Fruit fly (Drosophila melanogaster): Measurements from ENCODE around the gene Npc2c.

Gene Npc2c

DNA sequence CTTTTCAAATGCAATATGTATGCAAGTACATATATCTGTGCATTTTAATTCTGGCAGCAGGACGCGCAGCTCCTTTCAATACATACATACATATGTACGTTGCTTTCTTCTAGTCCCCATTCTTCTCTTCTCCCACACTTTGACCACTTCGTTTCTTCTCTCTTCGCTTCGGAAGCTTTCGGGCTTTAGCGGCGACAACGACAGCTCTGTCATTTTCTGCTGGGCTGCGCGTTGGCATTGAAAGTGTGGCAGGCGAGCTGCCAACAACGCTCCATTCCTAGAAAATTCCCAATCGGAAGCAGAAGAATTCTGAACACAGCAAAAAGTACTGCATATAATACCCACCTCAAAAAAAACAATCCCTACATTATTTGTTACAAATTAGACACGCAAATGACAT is 23.0 kb downstream of the Npc2c start:
- 0 out of 3 replicates have a peak, but pooled peaks have one; percentile 1 for TF ChIP-seq croc (GFP tag; conservative IDR thresholded peaks at IDR 0.05)
- TF ChIP-seq unc-4 (GFP tag; IDR thresholded peaks at IDR 0.05; ENCODE audit: partially characterized antibody): no peak
- no peak for TF ChIP-seq hth (optimal IDR thresholded peaks at IDR 0.05)
- TF ChIP-seq Deaf1 (tag; optimal IDR thresholded peaks at IDR 0.05): peak; percentile 84
- no peak for TF ChIP-seq Jarid2 (GFP tag; optimal IDR thresholded peaks at IDR 0.05)
- no peak for TF ChIP-seq gfzf (GFP tag; optimal IDR thresholded peaks at IDR 0.05)
- no peak for TF ChIP-seq wor (GFP tag; IDR thresholded peaks at IDR 0.05)
- TF ChIP-seq MBD-R2 (GFP tag; IDR thresholded peaks at IDR 0.05): no peak
- no peak for TF ChIP-seq CG11695 (GFP tag; IDR thresholded peaks at IDR 0.05)
- no peak for TF ChIP-seq chn (GFP tag; optimal IDR thresholded peaks at IDR 0.05)
- TF ChIP-seq CG8944 (GFP tag; optimal IDR thresholded peaks at IDR 0.05): no peak
- TF ChIP-seq CG11247 (GFP tag; IDR thresholded peaks at IDR 0.05): no peak
- no peak for TF ChIP-seq Rx (GFP tag; IDR thresholded peaks at IDR 0.05)
- no peak for TF ChIP-seq Nf-YA (GFP tag; IDR thresholded peaks at IDR 0.05)
- TF ChIP-seq pnt (GFP tag; optimal IDR thresholded peaks at IDR 0.05): no peak
- TF ChIP-seq otp (GFP tag; IDR thresholded peaks at IDR 0.05): no peak
- peak in 1 of 2 experiments; percentile 14 for TF ChIP-seq Trl (optimal IDR thresholded peaks at IDR 0.05)
- TF ChIP-seq Trl (GFP tag; optimal IDR thresholded peaks at IDR 0.05): no peak

DNA sequence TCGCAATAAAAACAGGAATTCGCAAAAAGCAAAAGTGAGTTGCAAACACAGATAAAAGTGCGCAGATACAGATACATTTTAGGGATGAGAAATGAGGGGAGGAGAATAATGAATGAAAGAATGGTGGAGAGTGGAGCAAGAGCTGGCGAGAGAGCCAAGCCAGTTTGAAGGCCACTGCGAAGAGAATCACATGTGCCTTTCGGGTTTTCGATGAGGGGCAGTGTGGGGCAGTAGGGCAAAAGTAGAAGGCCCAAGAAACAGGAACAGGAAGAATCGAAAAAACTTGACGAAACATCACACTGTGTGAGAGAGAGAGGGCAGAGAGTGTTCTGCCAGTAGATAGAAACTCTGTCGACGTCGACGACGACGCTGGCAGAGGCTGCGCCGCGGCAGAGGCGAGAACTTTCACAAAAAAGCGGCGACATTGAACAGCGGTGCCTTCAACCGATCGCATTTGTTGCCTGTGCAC is 24.2 kb downstream of the Npc2c start:
- TF ChIP-seq Dek (tag; optimal IDR thresholded peaks at IDR 0.05) (no peak), CG8281 (tag; optimal IDR thresholded peaks at IDR 0.05) (no peak), Lpt (GFP tag; optimal IDR thresholded peaks at IDR 0.05) (no peak), CG8765 (GFP tag; IDR thresholded peaks at IDR 0.05) (no peak), CG15601 (tag; optimal IDR thresholded peaks at IDR 0.05) (peak; percentile 72), CG10267 (tag; optimal IDR thresholded peaks at IDR 0.05) (no peak), Trl (optimal IDR thresholded peaks at IDR 0.05) (peak; percentile 46 to 68), Trl (GFP tag; optimal IDR thresholded peaks at IDR 0.05) (no peak), abd-A (tag; optimal IDR thresholded peaks at IDR 0.05) (no peak), chinmo (GFP tag; IDR thresholded peaks at IDR 0.05; ENCODE audit: partially characterized antibody) (0 out of 4 replicates have a peak, but pooled peaks have one; percentile 51), CG16779 (GFP tag; IDR thresholded peaks at IDR 0.05) (no peak), Adf1 (GFP tag; IDR thresholded peaks at IDR 0.05) (peak; percentile 89), CG6654 (GFP tag; optimal IDR thresholded peaks at IDR 0.05) (no peak), Dip3 (GFP tag; optimal IDR thresholded peaks at IDR 0.05) (no peak), CG18619 (GFP tag; optimal IDR thresholded peaks at IDR 0.05) (no peak), CG12071 (GFP tag; optimal IDR thresholded peaks at IDR 0.05) (no peak), Optix (GFP tag; IDR thresholded peaks at IDR 0.05) (0 out of 3 replicates have a peak, but pooled peaks have one; percentile 34), ftz-f1 (GFP tag; optimal IDR thresholded peaks at IDR 0.05) (peak; percentile 68), trh (GFP tag; optimal IDR thresholded peaks at IDR 0.05) (no peak), prd (optimal IDR thresholded peaks at IDR 0.05) (no peak), prd (GFP tag; IDR thresholded peaks at IDR 0.05) (no peak), Sin3A (optimal IDR thresholded peaks at IDR 0.05) (no peak), E2f2 (GFP tag; IDR thresholded peaks at IDR 0.05) (no peak), Sox100B (GFP tag; optimal IDR thresholded peaks at IDR 0.05) (no peak), CG9727 (GFP tag; optimal IDR thresholded peaks at IDR 0.05) (no peak), CG3847 (GFP tag; IDR thresholded peaks at IDR 0.05) (no peak), CG42726 (GFP tag; IDR thresholded peaks at IDR 0.05; ENCODE audit: partially characterized antibody) (no peak), CG8290 (GFP tag; optimal IDR thresholded peaks at IDR 0.05) (no peak), CG8290 (tag; optimal IDR thresholded peaks at IDR 0.05) (no peak), Oli (tag; optimal IDR thresholded peaks at IDR 0.05) (no peak), crol (GFP tag; IDR thresholded peaks at IDR 0.05) (0 out of 2 replicates have a peak, but pooled peaks have one; percentile 28), CG5245 (GFP tag; optimal IDR thresholded peaks at IDR 0.05) (no peak), BEAF-32 (GFP tag; optimal IDR thresholded peaks at IDR 0.05) (no peak), Max (GFP tag; optimal IDR thresholded peaks at IDR 0.05) (no peak), Dfd (GFP tag; optimal IDR thresholded peaks at IDR 0.05) (no peak), nom (GFP tag; optimal IDR thresholded peaks at IDR 0.05) (peak; percentile 29), MTF-1 (GFP tag; optimal IDR thresholded peaks at IDR 0.05; ENCODE audit: borderline replicate concordance) (no peak)

Measured in whole organism, embryonic.